Fruit fly (Drosophila melanogaster): ENCODE results near the gene Nepl8.

DNA sequence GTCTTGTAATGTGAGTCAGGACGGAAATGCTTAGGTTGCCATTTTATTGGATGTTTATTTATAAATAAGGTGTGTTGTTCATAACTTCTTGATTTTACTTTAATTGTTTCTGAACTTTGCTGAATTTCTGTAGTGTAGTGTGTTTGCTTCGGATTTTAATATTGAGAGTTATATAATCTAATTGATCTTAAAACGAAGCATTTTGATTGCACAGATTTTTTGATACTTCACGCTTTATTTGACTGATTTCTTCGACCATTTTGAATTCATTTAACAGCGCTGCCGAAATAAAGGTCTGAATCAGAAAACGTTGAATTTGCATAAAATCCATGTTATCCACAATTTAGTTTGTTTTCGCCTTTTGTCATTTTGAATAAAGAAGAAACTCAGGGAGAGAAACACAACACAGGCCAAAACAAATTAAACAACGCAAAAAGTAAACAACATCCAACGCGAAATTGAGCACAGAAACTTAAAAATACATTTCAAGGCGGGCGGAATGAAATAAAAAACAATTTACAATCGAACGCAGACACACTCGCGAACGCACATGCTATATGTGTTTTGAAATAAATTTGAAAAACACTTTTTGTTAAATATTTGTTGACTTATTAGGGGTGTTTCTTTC, 43.7 kb downstream of the Nepl8 start:
- TF ChIP-seq gfzf (GFP tag; optimal IDR thresholded peaks at IDR 0.05) (no peak), bowl (GFP tag; IDR thresholded peaks at IDR 0.05) (no peak), ab (GFP tag; optimal IDR thresholded peaks at IDR 0.05) (no peak), dpn (GFP tag; optimal IDR thresholded peaks at IDR 0.05) (no peak), insv (GFP tag; optimal IDR thresholded peaks at IDR 0.05) (no peak), p53 (GFP tag; optimal IDR thresholded peaks at IDR 0.05) (no peak), disco-r (GFP tag; optimal IDR thresholded peaks at IDR 0.05) (no peak), CG6689 (GFP tag; IDR thresholded peaks at IDR 0.05) (no peak), Taf1 (GFP tag; IDR thresholded peaks at IDR 0.05) (no peak), dmrt11E (tag; optimal IDR thresholded peaks at IDR 0.05) (no peak), Dip2 (GFP tag; IDR thresholded peaks at IDR 0.05) (no peak), nom (GFP tag; optimal IDR thresholded peaks at IDR 0.05) (no peak), Dref (GFP tag; IDR thresholded peaks at IDR 0.05) (no peak), Blimp-1 (GFP tag; optimal IDR thresholded peaks at IDR 0.05) (no peak)

All from whole organism, embryonic.